Worm (Caenorhabditis elegans): ENCODE data around the gene ets-6.

DNA sequence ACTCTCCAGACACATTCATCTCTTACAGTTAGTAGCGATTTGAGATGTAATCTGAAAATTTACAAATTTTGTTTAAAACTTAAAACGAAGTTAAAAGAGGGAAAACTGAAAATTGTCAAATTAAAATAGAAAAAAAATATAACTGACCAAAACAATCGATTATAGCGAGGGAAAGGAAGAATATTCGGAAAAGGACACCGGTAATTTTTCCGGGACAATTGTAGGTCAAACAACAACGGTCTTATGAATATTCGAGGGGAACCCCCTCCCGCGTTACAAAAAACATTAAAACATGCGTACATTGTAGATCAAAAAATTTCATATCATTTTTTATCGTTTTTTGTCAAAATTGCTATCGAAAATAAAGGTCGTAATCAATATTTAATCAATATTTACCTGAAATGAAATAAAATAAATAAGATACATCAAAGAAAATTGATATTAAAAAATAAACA, 41.7 kb upstream of the ets-6 start, which contains the start of gene C50E3.12:
- TF ChIP-seq ztf-4 (tag; optimal IDR thresholded peaks at IDR 0.05): no peak
- no peak for TF ChIP-seq nfya-1 (tag; optimal IDR thresholded peaks at IDR 0.05; ENCODE audit: insufficient read depth)
- TF ChIP-seq fkh-10 (GFP tag; optimal IDR thresholded peaks at IDR 0.05): no peak
- no peak for TF ChIP-seq ZK546.5 (tag; optimal IDR thresholded peaks at IDR 0.05)
- TF ChIP-seq pha-4 (tag; optimal IDR thresholded peaks at IDR 0.05): no peak
- no peak for TF ChIP-seq jun-1 (tag; optimal IDR thresholded peaks at IDR 0.05)
- no peak for TF ChIP-seq elt-3 (tag; optimal IDR thresholded peaks at IDR 0.05)
- TF ChIP-seq lin-15B (tag; optimal IDR thresholded peaks at IDR 0.05): no peak

Measured in whole organism, L3 larva.